Fruit fly (Drosophila melanogaster) whole organism, embryonic: ENCODE data around the gene CG6163.

ENCODE experiments used
- Adf1 ChIP-seq: fragments of 200-800 bp; sonication (Bioruptor generic); IDR thresholded peaks from 2 replicates; pipeline ENCODE4 v1.3.6; 2022; ENCODE audit warnings: missing biosample characterization, missing genetic modification characterization
- Aef1 ChIP-seq: fragments of 200-800 bp; sonication (Bioruptor generic); IDR thresholded peaks from 3 replicates; pipeline ENCODE4 v1.3.6; 2022; ENCODE audit warnings: missing biosample characterization, missing genetic modification characterization
- Asciz ChIP-seq: fragments of 200-800 bp; sonication (Bioruptor generic); optimal IDR thresholded peaks from 2 replicates; lab custom pipeline; 2017; ENCODE audit warnings: missing biosample characterization, mild to moderate bottlenecking, missing genetic modification characterization, missing genetic modification reagents
- Bgb ChIP-seq: fragments of 200-800 bp; sonication (Bioruptor generic); IDR thresholded peaks from 2 replicates; pipeline ENCODE4 v1.3.6; 2022; ENCODE audit warnings: missing biosample characterization, missing genetic modification characterization; ENCODE audit not compliant: partially characterized antibody
- Bteb2 ChIP-seq: fragments of 200-800 bp; sonication (Bioruptor generic); optimal IDR thresholded peaks from 2 replicates; lab custom pipeline; 2016; ENCODE audit warnings: missing biosample characterization, missing genetic modification characterization
- CG10959 ChIP-seq: fragments of 200-800 bp; sonication (Bioruptor generic); IDR thresholded peaks from 2 replicates; pipeline ENCODE4 v1.3.6; 2022; ENCODE audit warnings: missing biosample characterization, missing genetic modification characterization
- CG11456 ChIP-seq: fragments of 200-800 bp; sonication (Bioruptor generic); IDR thresholded peaks from 3 replicates; pipeline ENCODE4 v1.3.6; 2022; ENCODE audit warnings: missing biosample characterization, missing genetic modification characterization
- CG11504 ChIP-seq: fragments of 200-800 bp; sonication (Bioruptor generic); optimal IDR thresholded peaks from 3 replicates; lab custom pipeline; 2019; ENCODE audit warnings: missing biosample characterization, mild to moderate bottlenecking, missing genetic modification characterization, moderate library complexity
- CG11695 ChIP-seq: fragments of 200-800 bp; sonication (Bioruptor generic); IDR thresholded peaks from 3 replicates; pipeline ENCODE4 v1.3.6; 2022; ENCODE audit warnings: missing biosample characterization, missing genetic modification characterization
- CG12769 ChIP-seq: fragments of 200-800 bp; sonication (Bioruptor generic); optimal IDR thresholded peaks from 2 replicates; lab custom pipeline; 2019; ENCODE audit warnings: missing biosample characterization, mild to moderate bottlenecking, missing genetic modification characterization, moderate library complexity
- CG13296 ChIP-seq: fragments of 200-800 bp; sonication (Bioruptor generic); optimal IDR thresholded peaks from 3 replicates; lab custom pipeline; 2018; ENCODE audit warnings: missing biosample characterization, mild to moderate bottlenecking, missing genetic modification characterization
- CG14667 ChIP-seq: fragments of 200-800 bp; sonication (Bioruptor generic); IDR thresholded peaks from 2 replicates; pipeline ENCODE4 v1.3.6; 2022; ENCODE audit warnings: missing biosample characterization, missing genetic modification characterization
- CG14710 ChIP-seq: fragments of 200-800 bp; sonication (Bioruptor generic); optimal IDR thresholded peaks from 3 replicates; lab custom pipeline; 2019; ENCODE audit warnings: missing biosample characterization, mild to moderate bottlenecking, missing genetic modification characterization, moderate library complexity
- CG16813 ChIP-seq: fragments of 200-800 bp; sonication (Bioruptor generic); IDR thresholded peaks from 3 replicates; pipeline ENCODE4 v1.3.6; 2022; ENCODE audit warnings: missing biosample characterization, missing genetic modification characterization; ENCODE audit not compliant: partially characterized antibody
- CG17359 ChIP-seq: fragments of 200-800 bp; sonication (Bioruptor generic); optimal IDR thresholded peaks from 3 replicates; lab custom pipeline; 2018; ENCODE audit warnings: missing biosample characterization, mild to moderate bottlenecking, missing genetic modification characterization, moderate library complexity
- CG17912 ChIP-seq: fragments of 200-800 bp; sonication (Bioruptor generic); optimal IDR thresholded peaks from 2 replicates; lab custom pipeline; 2018; ENCODE audit warnings: missing biosample characterization, mild to moderate bottlenecking, missing genetic modification characterization
- CG18619 ChIP-seq: fragments of 200-800 bp; sonication (Bioruptor generic); optimal IDR thresholded peaks from 3 replicates; lab custom pipeline; 2017; ENCODE audit warnings: missing biosample characterization, mild to moderate bottlenecking, missing genetic modification characterization
- CG31388 ChIP-seq: fragments of 200-800 bp; sonication (Bioruptor generic); optimal IDR thresholded peaks from 2 replicates; lab custom pipeline; 2016; ENCODE audit warnings: missing biosample characterization, missing genetic modification characterization
- CG31441 ChIP-seq: fragments of 200-800 bp; sonication (Bioruptor generic); IDR thresholded peaks from 2 replicates; pipeline ENCODE4 v1.3.6; 2022; ENCODE audit warnings: missing biosample characterization, missing genetic modification characterization
- CG3847 ChIP-seq: fragments of 200-800 bp; sonication (Bioruptor generic); IDR thresholded peaks from 2 replicates; pipeline ENCODE4 v1.3.6; 2022; ENCODE audit warnings: missing biosample characterization, missing genetic modification characterization
- CG4360 ChIP-seq: fragments of 200-800 bp; sonication (Bioruptor generic); IDR thresholded peaks from 2 replicates; pipeline ENCODE4 v1.3.6; 2022; ENCODE audit warnings: missing biosample characterization, missing genetic modification characterization
- CG4730 ChIP-seq: fragments of 200-800 bp; sonication (Bioruptor generic); IDR thresholded peaks from 2 replicates; pipeline ENCODE4 v1.3.6; 2022; ENCODE audit warnings: missing biosample characterization, missing genetic modification characterization
- CG7357 ChIP-seq: fragments of 200-800 bp; sonication (Bioruptor generic); IDR thresholded peaks from 3 replicates; pipeline ENCODE4 v1.3.6; 2022; ENCODE audit warnings: missing biosample characterization, missing genetic modification characterization
- CG7963 ChIP-seq: fragments of 200-800 bp; sonication (Bioruptor generic); IDR thresholded peaks from 3 replicates; pipeline ENCODE4 v1.3.6; 2022; ENCODE audit warnings: missing biosample characterization, missing genetic modification characterization; ENCODE audit not compliant: partially characterized antibody
- CG9437 ChIP-seq: fragments of 200-800 bp; sonication (Bioruptor generic); optimal IDR thresholded peaks from 2 replicates; lab custom pipeline; 2018; ENCODE audit warnings: missing biosample characterization, mild to moderate bottlenecking, missing genetic modification characterization
- CG9932 ChIP-seq: fragments of 200-800 bp; sonication (Bioruptor generic); IDR thresholded peaks from 2 replicates; pipeline ENCODE4 v1.3.6; 2022; ENCODE audit warnings: missing biosample characterization, missing genetic modification characterization
- CoRest ChIP-seq: fragments of 200-800 bp; sonication (Bioruptor generic); optimal IDR thresholded peaks from 3 replicates; lab custom pipeline; 2018; ENCODE audit warnings: missing biosample characterization, mild to moderate bottlenecking, missing genetic modification characterization, moderate library complexity
- CrebB ChIP-seq: fragments of 200-800 bp; sonication (Bioruptor generic); optimal IDR thresholded peaks from 3 replicates; lab custom pipeline; 2018; ENCODE audit warnings: missing biosample characterization, mild to moderate bottlenecking, missing genetic modification characterization
- E2f1 ChIP-seq: fragments of 200-800 bp; sonication (Bioruptor generic); IDR thresholded peaks from 2 replicates; pipeline ENCODE4 v1.3.6; 2022; ENCODE audit warnings: missing biosample characterization, missing genetic modification characterization
- GATAe ChIP-seq: fragments of 200-800 bp; sonication (Bioruptor generic); conservative IDR thresholded peaks from 2 replicates; pipeline ENCODE4 v1.3.6; 2022; ENCODE audit warnings: missing biosample characterization, missing genetic modification characterization
- HLH3B ChIP-seq: fragments of 200-800 bp; sonication (Bioruptor generic); IDR thresholded peaks from 2 replicates; pipeline ENCODE4 v1.3.6; 2022; ENCODE audit warnings: missing biosample characterization, missing genetic modification characterization
- HLH54F ChIP-seq: fragments of 200-800 bp; sonication (Bioruptor generic); optimal IDR thresholded peaks from 3 replicates; lab custom pipeline; 2016; ENCODE audit warnings: missing biosample characterization, missing genetic modification characterization
- Hey ChIP-seq: fragments of 200-800 bp; sonication (Bioruptor generic); optimal IDR thresholded peaks from 3 replicates; lab custom pipeline; 2018; ENCODE audit warnings: missing biosample characterization, mild to moderate bottlenecking, missing genetic modification characterization
- Jarid2 ChIP-seq: fragments of 200-800 bp; sonication (Bioruptor generic); optimal IDR thresholded peaks from 3 replicates; lab custom pipeline; 2017; ENCODE audit warnings: mild to moderate bottlenecking, missing biosample characterization, missing genetic modification reagents, missing genetic modification characterization
- Ptx1 ChIP-seq: fragments of 200-800 bp; sonication (Bioruptor generic); IDR thresholded peaks from 2 replicates; pipeline ENCODE4 v1.3.6; 2022; ENCODE audit warnings: missing biosample characterization, missing genetic modification characterization
- Sin3A ChIP-seq: fragments of >200 bp; optimal IDR thresholded peaks from 2 replicates; lab custom pipeline; 2018
- Sox102F ChIP-seq: fragments of 200-800 bp; sonication (Bioruptor generic); optimal IDR thresholded peaks from 2 replicates; lab custom pipeline; 2018; ENCODE audit warnings: missing biosample characterization, mild to moderate bottlenecking, missing genetic modification characterization, moderate library complexity
- abd-A ChIP-seq: fragments of 200-800 bp; sonication (Bioruptor generic); optimal IDR thresholded peaks from 3 replicates; lab custom pipeline; 2019; ENCODE audit warnings: missing biosample characterization, mild to moderate bottlenecking, missing genetic modification characterization, moderate library complexity
- dan ChIP-seq: fragments of 200-800 bp; sonication (Bioruptor generic); IDR thresholded peaks from 2 replicates; pipeline ENCODE4 v1.3.6; 2022; ENCODE audit warnings: missing biosample characterization, missing genetic modification characterization
- disco-r ChIP-seq: fragments of 200-800 bp; sonication (Bioruptor generic); optimal IDR thresholded peaks from 2 replicates; lab custom pipeline; 2016; ENCODE audit warnings: missing biosample characterization, missing genetic modification characterization
- grau ChIP-seq: fragments of 200-800 bp; optimal IDR thresholded peaks from 3 replicates; lab custom pipeline; 2019; ENCODE audit warnings: missing biosample characterization, mild to moderate bottlenecking, missing genetic modification characterization, moderate library complexity
- kah ChIP-seq: fragments of 200-800 bp; sonication (Bioruptor generic); optimal IDR thresholded peaks from 2 replicates; lab custom pipeline; 2018; ENCODE audit warnings: missing biosample characterization, mild to moderate bottlenecking, missing genetic modification characterization
- lilli ChIP-seq: fragments of 200-800 bp; sonication (Bioruptor generic); optimal IDR thresholded peaks from 3 replicates; lab custom pipeline; 2016; ENCODE audit warnings: missing biosample characterization, missing genetic modification characterization
- luna ChIP-seq: fragments of 200-800 bp; sonication (Bioruptor generic); optimal IDR thresholded peaks from 2 replicates; lab custom pipeline; 2016; ENCODE audit warnings: missing biosample characterization, missing genetic modification characterization
- nom ChIP-seq: fragments of 200-800 bp; sonication (Bioruptor generic); optimal IDR thresholded peaks from 2 replicates; lab custom pipeline; 2017; ENCODE audit warnings: missing biosample characterization, missing genetic modification characterization, mild to moderate bottlenecking, moderate library complexity, missing genetic modification reagents
- p53 ChIP-seq: fragments of 200-800 bp; sonication (Bioruptor generic); optimal IDR thresholded peaks from 2 replicates; lab custom pipeline; 2016; ENCODE audit warnings: missing biosample characterization, missing genetic modification characterization
- pho ChIP-seq: fragments of 200-800 bp; sonication (Bioruptor generic); optimal IDR thresholded peaks from 2 replicates; lab custom pipeline; 2016; ENCODE audit warnings: missing biosample characterization, missing genetic modification characterization
- rib ChIP-seq: fragments of 200-800 bp; sonication (Bioruptor generic); IDR thresholded peaks from 2 replicates; pipeline ENCODE4 v1.3.6; 2022; ENCODE audit warnings: missing biosample characterization, missing genetic modification characterization
- sd ChIP-seq: fragments of 200-800 bp; sonication (Bioruptor generic); optimal IDR thresholded peaks from 3 replicates; lab custom pipeline; 2018; ENCODE audit warnings: missing biosample characterization, mild to moderate bottlenecking, missing genetic modification characterization, moderate library complexity
- sima ChIP-seq: fragments of 200-800 bp; sonication (Bioruptor generic); optimal IDR thresholded peaks from 2 replicates; lab custom pipeline; 2016; ENCODE audit warnings: missing biosample characterization, missing genetic modification characterization
- so ChIP-seq: fragments of 200-800 bp; sonication (Bioruptor generic); IDR thresholded peaks from 3 replicates; pipeline ENCODE4 v1.3.6; 2022; ENCODE audit warnings: missing biosample characterization, missing genetic modification characterization
- tio ChIP-seq: fragments of 200-800 bp; sonication (Bioruptor generic); optimal IDR thresholded peaks from 2 replicates; lab custom pipeline; 2017; ENCODE audit warnings: missing biosample characterization, missing genetic modification characterization, inconsistent platforms

The CG6163 gene

dm6 chr3L:11353002-11353401 lies 11.7 kb downstream of the CG6163 start (continued):
- TF ChIP-seq Ptx1 (GFP tag; lab: Robert Waterston, UW) (peak; percentile 83), CG11456 (GFP tag; lab: Robert Waterston, UW) (peak; percentile 90), Bgb (GFP tag; lab: Robert Waterston, UW) (no peak), CG9932 (GFP tag; lab: Robert Waterston, UW) (peak; percentile 93), luna (peak; percentile 90), pho (GFP tag; lab: Kevin White, UChicago) (peak; percentile 95), CG16813 (GFP tag; lab: Robert Waterston, UW) (no peak), GATAe (0 out of 2 replicates have a peak, but pooled peaks have one; percentile 82), disco-r (GFP tag; lab: Kevin White, UChicago) (peak; percentile 84), CG12769 (peak; percentile 95), grau (tag; lab: Kevin White, UChicago) (peak; percentile 90), Sox102F (peak; percentile 76), nom (GFP tag; lab: Kevin White, UChicago) (no peak), Jarid2 (peak; percentile 39), p53 (peak; percentile 43), CG13296 (GFP tag; lab: Kevin White, UChicago) (peak; percentile 83), Hey (tag; lab: Kevin White, UChicago) (peak; percentile 49), HLH54F (GFP tag; lab: Kevin White, UChicago) (peak; percentile 89), CG7357 (GFP tag; lab: Robert Waterston, UW) (peak; percentile 70), CG31388 (GFP tag; lab: Kevin White, UChicago) (peak; percentile 57), CG18619 (peak; percentile 81), Sin3A (no peak), tio (GFP tag; lab: Kevin White, UChicago) (peak; percentile 86), CG7963 (GFP tag; lab: Robert Waterston, UW) (no peak), Asciz (GFP tag; lab: Kevin White, UChicago) (no peak), CG10959 (peak; percentile 49), CG3847 (GFP tag; lab: Robert Waterston, UW) (peak; percentile 88), CG9437 (peak; percentile 62), abd-A (tag; lab: Kevin White, UChicago) (peak; percentile 6), CG11504 (tag; lab: Kevin White, UChicago) (peak; percentile 87), Bteb2 (GFP tag; lab: Kevin White, UChicago) (peak; percentile 88), CG14667 (GFP tag; lab: Robert Waterston, UW) (peak; percentile 55), rib (GFP tag; lab: Robert Waterston, UW) (peak; percentile 94), CG14710 (tag; lab: Kevin White, UChicago) (peak; percentile 36), kah (GFP tag; lab: Kevin White, UChicago) (peak; percentile 20), CG17359 (tag; lab: Kevin White, UChicago) (peak; percentile 58), lilli (GFP tag; lab: Kevin White, UChicago) (peak; percentile 96), sima (GFP tag; lab: Kevin White, UChicago) (peak; percentile 19), HLH3B (GFP tag; lab: Robert Waterston, UW) (peak; percentile 75), dan (GFP tag; lab: Robert Waterston, UW) (no peak), CG11695 (GFP tag; lab: Robert Waterston, UW) (peak; percentile 77), CG17912 (no peak), so (GFP tag; lab: Robert Waterston, UW) (peak; percentile 68; the same call in 2 of the 3 replicates), Aef1 (GFP tag; lab: Robert Waterston, UW) (peak; percentile 90), E2f1 (GFP tag; lab: Robert Waterston, UW) (peak; percentile 74), CrebB (tag; lab: Kevin White, UChicago) (peak; percentile 69), CoRest (tag; lab: Kevin White, UChicago) (peak; percentile 87), CG4360 (GFP tag; lab: Robert Waterston, UW) (no peak), CG31441 (peak; percentile 72), sd (peak; percentile 38), Adf1 (GFP tag; lab: Robert Waterston, UW) (peak; percentile 75), CG4730 (GFP tag; lab: Robert Waterston, UW) (peak; percentile 81)
